Worm (Caenorhabditis elegans): Measurements from ENCODE around the gene msrp-7.

Gene msrp-7

DNA sequence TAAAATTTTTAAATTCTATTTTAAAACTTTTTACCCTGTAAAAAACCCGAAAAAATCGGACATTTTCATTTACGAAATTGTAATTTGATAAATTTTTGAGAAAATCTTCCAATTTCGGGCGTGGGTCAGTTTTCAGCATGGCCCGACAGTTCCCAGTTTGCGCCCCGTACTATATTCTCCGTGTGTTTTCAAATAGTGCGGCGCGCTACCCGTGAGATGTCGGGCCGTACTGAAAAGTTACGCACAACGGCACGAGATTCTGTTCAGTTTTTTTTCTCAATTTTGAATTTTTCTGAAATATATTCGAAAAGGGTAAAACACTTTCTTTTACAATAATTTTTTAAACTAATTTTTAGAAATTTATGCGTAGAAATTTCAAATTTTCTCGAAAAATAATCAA is 36.3 kb downstream of the msrp-7 start:
- TF ChIP-seq klf-2 (GFP tag; conservative IDR thresholded peaks at IDR 0.05) (no peak), cog-1 (tag; optimal IDR thresholded peaks at IDR 0.05) (no peak), ref-1 (GFP tag; conservative IDR thresholded peaks at IDR 0.05) (no peak), ztf-29 (GFP tag; IDR thresholded peaks at IDR 0.05) (no peak), tab-1 (GFP tag; IDR thresholded peaks at IDR 0.05) (no peak), ztf-23 (GFP tag; IDR thresholded peaks at IDR 0.05) (no peak), flt-1 (GFP tag; IDR thresholded peaks at IDR 0.05) (no peak), T22C8.4 (GFP tag; IDR thresholded peaks at IDR 0.05) (no peak)

DNA sequence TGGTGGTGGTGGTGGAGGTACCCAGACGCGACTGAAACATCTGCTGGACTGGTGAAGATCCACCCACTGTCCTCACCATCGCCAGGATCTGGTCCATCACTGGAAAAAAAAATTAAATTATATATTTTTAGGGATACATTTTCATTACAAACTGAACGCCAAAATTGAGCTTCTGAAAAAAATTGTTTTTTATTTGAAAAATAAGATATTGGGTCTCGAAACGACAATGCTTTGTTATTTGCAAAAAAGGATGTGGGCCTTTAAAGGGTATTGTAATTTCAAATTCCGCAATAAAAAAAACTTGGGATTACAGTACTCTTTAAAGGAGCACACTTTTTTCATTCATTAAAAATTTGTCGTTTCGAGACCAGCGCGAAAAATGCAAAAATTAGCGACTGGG is 39.1 kb downstream of the msrp-7 start, which contains the start of gene M106.2:
M106.2 (minus strand) TSS at position 101 of the 400 bp plus-strand sequence.
- no peak for TF ChIP-seq ztf-23 (GFP tag; IDR thresholded peaks at IDR 0.05)
- TF ChIP-seq cog-1 (tag; optimal IDR thresholded peaks at IDR 0.05), result no peak
- TF ChIP-seq tab-1 (GFP tag; IDR thresholded peaks at IDR 0.05), result no peak
- no peak for TF ChIP-seq ztf-29 (GFP tag; IDR thresholded peaks at IDR 0.05)
- no peak for TF ChIP-seq klf-2 (GFP tag; conservative IDR thresholded peaks at IDR 0.05)

DNA sequence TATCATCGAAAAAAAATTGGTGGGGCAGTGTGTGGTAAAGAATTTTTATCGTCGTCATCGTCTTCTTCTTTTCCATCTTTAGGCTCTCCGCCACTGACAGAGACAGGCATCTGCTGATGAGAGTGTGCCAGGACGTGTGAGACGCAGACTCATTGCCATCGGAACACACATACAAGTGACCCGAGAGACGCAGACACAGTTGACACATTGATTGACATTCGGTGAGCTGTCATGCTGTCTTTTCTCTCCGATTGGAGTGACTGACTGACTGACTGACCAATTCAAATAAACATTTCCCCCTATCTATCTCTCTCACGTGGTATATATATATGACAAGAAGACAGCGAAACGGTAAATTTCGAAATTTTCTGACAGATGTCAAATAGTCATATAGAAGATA is 40.3 kb downstream of the msrp-7 start:
- TF ChIP-seq ref-1 (GFP tag; conservative IDR thresholded peaks at IDR 0.05) (no peak), cog-1 (tag; optimal IDR thresholded peaks at IDR 0.05) (peak; percentile 68)

DNA sequence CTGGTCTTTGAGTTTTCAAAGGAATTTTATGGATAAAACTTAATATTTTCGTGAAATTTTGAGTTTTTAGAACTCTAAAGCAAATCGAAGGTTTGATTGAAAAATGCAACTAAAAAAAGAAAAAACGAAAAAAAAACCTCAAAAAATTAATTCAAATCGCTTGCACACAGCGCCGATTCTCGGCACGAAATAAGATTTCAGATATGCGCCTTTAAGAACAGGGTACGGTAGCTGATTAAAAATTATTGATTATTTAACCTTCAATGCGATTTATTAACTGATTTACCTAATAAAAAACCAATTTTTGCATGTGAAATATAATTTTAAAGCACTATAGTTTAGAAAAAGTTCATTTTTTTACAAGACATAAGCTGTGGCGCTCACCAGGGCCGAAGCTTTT is 42.1 kb downstream of the msrp-7 start:
- TF ChIP-seq T22C8.4 (GFP tag; IDR thresholded peaks at IDR 0.05), result no peak
- no peak for TF ChIP-seq cog-1 (tag; optimal IDR thresholded peaks at IDR 0.05)
- no peak for TF ChIP-seq ztf-29 (GFP tag; IDR thresholded peaks at IDR 0.05)
- TF ChIP-seq klf-2 (GFP tag; conservative IDR thresholded peaks at IDR 0.05), result no peak
- TF ChIP-seq ztf-23 (GFP tag; IDR thresholded peaks at IDR 0.05), result no peak
- TF ChIP-seq ref-1 (GFP tag; conservative IDR thresholded peaks at IDR 0.05), result no peak
- no peak for TF ChIP-seq tab-1 (GFP tag; IDR thresholded peaks at IDR 0.05)
- no peak for TF ChIP-seq med-1 (GFP tag; optimal IDR thresholded peaks at IDR 0.05; ENCODE audit: insufficient read depth)
- TF ChIP-seq flt-1 (GFP tag; IDR thresholded peaks at IDR 0.05), result no peak

DNA sequence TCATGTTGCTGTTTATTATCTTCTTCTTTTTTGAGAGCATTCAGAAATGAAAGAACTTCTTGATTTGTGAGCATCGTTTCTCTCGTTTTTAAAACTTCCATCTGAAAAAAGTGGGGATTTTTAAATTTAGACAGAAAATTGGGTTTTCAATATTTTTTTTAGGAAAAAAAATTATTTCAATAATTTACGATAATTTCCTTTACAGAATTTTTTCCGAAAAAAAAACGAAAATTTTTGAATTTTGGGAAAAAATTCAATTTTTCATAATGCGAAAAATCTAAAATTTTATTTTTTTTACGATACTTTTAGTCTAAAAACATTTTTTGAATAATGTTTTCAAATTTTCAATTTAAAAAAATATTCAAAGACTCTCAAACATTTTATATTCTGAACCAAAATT is 46.3 kb downstream of the msrp-7 start, which contains the start of gene M106.7:
M106.7 (minus strand) TSS at position 101 of the 400 bp plus-strand sequence.
- no peak for TF ChIP-seq T22C8.4 (GFP tag; IDR thresholded peaks at IDR 0.05)
- no peak for TF ChIP-seq tab-1 (GFP tag; IDR thresholded peaks at IDR 0.05)
- no peak for TF ChIP-seq ref-1 (GFP tag; conservative IDR thresholded peaks at IDR 0.05)
- TF ChIP-seq ztf-29 (GFP tag; IDR thresholded peaks at IDR 0.05), result no peak
- TF ChIP-seq klf-2 (GFP tag; conservative IDR thresholded peaks at IDR 0.05), result no peak
- TF ChIP-seq cog-1 (tag; optimal IDR thresholded peaks at IDR 0.05), result no peak
- no peak for TF ChIP-seq med-1 (GFP tag; optimal IDR thresholded peaks at IDR 0.05; ENCODE audit: insufficient read depth)

DNA sequence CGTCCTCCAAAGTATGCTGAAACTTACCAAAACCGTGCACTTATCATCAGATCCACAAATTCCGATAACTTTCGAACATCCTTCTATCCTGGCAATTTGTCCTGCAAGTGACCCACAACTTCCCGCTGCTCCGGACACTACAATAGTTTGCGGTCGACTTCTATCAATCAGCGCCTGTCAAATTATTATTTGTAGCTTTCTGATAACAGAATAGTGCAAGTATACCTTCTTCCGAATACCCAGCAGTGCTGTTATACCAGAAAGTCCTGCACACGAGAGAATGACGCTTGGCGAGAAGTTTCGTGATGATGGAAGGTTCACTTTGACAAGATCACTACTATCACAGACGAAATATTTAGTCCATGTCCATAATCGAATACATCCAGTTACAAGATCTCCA is 48.6 kb downstream of the msrp-7 start:
- TF ChIP-seq med-1 (GFP tag; optimal IDR thresholded peaks at IDR 0.05; ENCODE audit: insufficient read depth) (no peak), flt-1 (GFP tag; IDR thresholded peaks at IDR 0.05) (no peak), ztf-23 (GFP tag; IDR thresholded peaks at IDR 0.05) (no peak), ref-1 (GFP tag; conservative IDR thresholded peaks at IDR 0.05) (no peak), cog-1 (tag; optimal IDR thresholded peaks at IDR 0.05) (no peak), klf-2 (GFP tag; conservative IDR thresholded peaks at IDR 0.05) (no peak), tab-1 (GFP tag; IDR thresholded peaks at IDR 0.05) (no peak), T22C8.4 (GFP tag; IDR thresholded peaks at IDR 0.05) (no peak), ztf-29 (GFP tag; IDR thresholded peaks at IDR 0.05) (no peak)

DNA sequence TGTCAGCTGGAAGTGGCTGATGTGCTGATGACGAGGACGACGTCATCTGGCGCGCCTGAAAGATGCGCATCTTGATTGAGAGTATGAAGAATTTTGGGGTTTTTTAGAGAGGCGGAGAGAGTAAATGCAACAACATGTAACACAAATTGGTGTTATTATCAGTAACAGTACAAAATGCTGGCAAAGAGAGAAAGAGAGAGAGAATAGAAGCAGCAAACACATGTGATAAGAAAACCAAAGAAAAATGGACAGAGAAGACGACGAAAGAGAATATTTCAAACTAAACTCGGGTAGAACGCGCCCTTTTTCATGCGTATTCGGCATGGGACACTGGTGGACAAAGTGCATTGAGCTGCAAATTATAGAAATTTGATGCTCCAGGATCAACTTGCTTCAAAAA is 50.0 kb downstream of the msrp-7 start, which contains the start of gene M106.3:
M106.3 (minus strand) TSS at position 70 of the 400 bp plus-strand sequence.
- TF ChIP-seq T22C8.4 (GFP tag; IDR thresholded peaks at IDR 0.05), result no peak
- TF ChIP-seq ztf-23 (GFP tag; IDR thresholded peaks at IDR 0.05), result no peak
- TF ChIP-seq cog-1 (tag; optimal IDR thresholded peaks at IDR 0.05), result no peak
- no peak for TF ChIP-seq ztf-29 (GFP tag; IDR thresholded peaks at IDR 0.05)
- no peak for TF ChIP-seq med-1 (GFP tag; optimal IDR thresholded peaks at IDR 0.05; ENCODE audit: insufficient read depth)

DNA sequence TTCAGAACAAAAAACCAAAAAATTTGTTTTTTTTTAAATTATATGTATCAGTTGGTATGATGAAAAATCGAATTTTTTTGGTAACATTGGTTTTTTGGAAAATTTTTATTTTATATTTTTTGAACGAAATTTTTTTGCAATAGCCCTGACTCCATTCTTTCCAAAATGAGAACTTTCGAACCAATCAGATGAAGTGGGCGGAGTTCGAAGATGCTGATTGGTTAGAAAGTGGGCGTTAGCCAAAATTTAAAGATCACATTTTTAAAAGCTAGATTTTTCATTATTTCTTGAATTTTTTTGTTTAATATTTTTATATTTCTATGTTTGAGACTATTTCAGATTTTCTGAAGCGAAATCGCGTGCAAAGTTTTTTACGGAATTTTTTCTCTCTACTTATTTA is 50.5 kb downstream of the msrp-7 start:
- TF ChIP-seq tab-1 (GFP tag; IDR thresholded peaks at IDR 0.05) (no peak), ref-1 (GFP tag; conservative IDR thresholded peaks at IDR 0.05) (no peak), ztf-23 (GFP tag; IDR thresholded peaks at IDR 0.05) (no peak), flt-1 (GFP tag; IDR thresholded peaks at IDR 0.05) (no peak), klf-2 (GFP tag; conservative IDR thresholded peaks at IDR 0.05) (no peak), T22C8.4 (GFP tag; IDR thresholded peaks at IDR 0.05) (no peak), cog-1 (tag; optimal IDR thresholded peaks at IDR 0.05) (no peak), ztf-29 (GFP tag; IDR thresholded peaks at IDR 0.05) (no peak), med-1 (GFP tag; optimal IDR thresholded peaks at IDR 0.05; ENCODE audit: insufficient read depth) (no peak)
